Worm (Caenorhabditis elegans) whole organism, mixed stage, embryonic: ENCODE data around the gene F47B7.5.

ENCODE experiments used
- M03D4.4 ChIP-seq: sonication (generic microtip); optimal IDR thresholded peaks from 2 replicates; lab custom pipeline; 2017; ENCODE audit warnings: mild to moderate bottlenecking, missing genetic modification characterization, missing compliant biosample characterization
- bed-3 ChIP-seq: fragments of 200-800 bp; sonication (Bioruptor generic); optimal IDR thresholded peaks from 3 replicates; lab custom pipeline; 2018; ENCODE audit warnings: mild to moderate bottlenecking, missing genetic modification characterization, moderate library complexity, missing compliant biosample characterization
- blmp-1 ChIP-seq: fragments of 150-350 bp; optimal IDR thresholded peaks from 2 replicates; lab custom pipeline; 2014; ENCODE audit warnings: missing biosample characterization, missing genetic modification characterization
- ceh-39 ChIP-seq: fragments of 150-350 bp; optimal IDR thresholded peaks from 2 replicates; lab custom pipeline; 2014; ENCODE audit warnings: missing biosample characterization, missing genetic modification characterization
- ceh-43 ChIP-seq: fragments of 200-800 bp; sonication (Bioruptor generic); optimal IDR thresholded peaks from 2 replicates; lab custom pipeline; 2018; ENCODE audit warnings: mild to moderate bottlenecking, missing genetic modification characterization, moderate library complexity, missing compliant biosample characterization
- ceh-83 ChIP-seq: fragments of 200-800 bp; sonication (Bioruptor generic); optimal IDR thresholded peaks from 2 replicates; lab custom pipeline; 2018; ENCODE audit warnings: mild to moderate bottlenecking, missing genetic modification characterization, missing compliant biosample characterization
- ces-1 ChIP-seq: fragments of 150-350 bp; optimal IDR thresholded peaks from 2 replicates; lab custom pipeline; 2014; ENCODE audit warnings: missing biosample characterization, missing genetic modification reagents, missing genetic modification characterization
- cnd-1 ChIP-seq: fragments of 200-800 bp; sonication (Bioruptor generic); optimal IDR thresholded peaks from 2 replicates; lab custom pipeline; 2018; ENCODE audit warnings: mild to moderate bottlenecking, missing genetic modification characterization, missing compliant biosample characterization
- drap-1 ChIP-seq: fragments of 200-800 bp; sonication (Bioruptor generic); optimal IDR thresholded peaks from 3 replicates; lab custom pipeline; 2018; ENCODE audit warnings: mild to moderate bottlenecking, missing genetic modification characterization, missing compliant biosample characterization
- elt-1 ChIP-seq: sonication (generic microtip); optimal IDR thresholded peaks from 2 replicates; lab custom pipeline; 2017; ENCODE audit warnings: missing genetic modification characterization, mild to moderate bottlenecking, missing compliant biosample characterization, antibody characterized with exemption, moderate library complexity, borderline replicate concordance; ENCODE audit not compliant: insufficient read depth
- elt-3 ChIP-seq: fragments of 150-350 bp; optimal IDR thresholded peaks from 2 replicates; lab custom pipeline; 2014; ENCODE audit warnings: missing biosample characterization, missing genetic modification characterization
- flh-1 ChIP-seq: fragments of 200-800 bp; sonication (Bioruptor generic); optimal IDR thresholded peaks from 2 replicates; lab custom pipeline; 2018; ENCODE audit warnings: mild to moderate bottlenecking, missing genetic modification characterization, moderate library complexity, missing compliant biosample characterization
- ham-2 ChIP-seq: fragments of 200-800 bp; sonication (Bioruptor generic); optimal IDR thresholded peaks from 2 replicates; lab custom pipeline; 2018; ENCODE audit warnings: mild to moderate bottlenecking, missing genetic modification characterization, missing compliant biosample characterization
- hlh-1 ChIP-seq: fragments of 150-350 bp; optimal IDR thresholded peaks from 2 replicates; lab custom pipeline; 2014; ENCODE audit warnings: missing biosample characterization, missing genetic modification reagents, missing genetic modification characterization
- lin-13 ChIP-seq: fragments of 150-350 bp; optimal IDR thresholded peaks from 2 replicates; lab custom pipeline; 2014; ENCODE audit warnings: missing biosample characterization, missing genetic modification characterization
- lin-32 ChIP-seq: fragments of 200-800 bp; sonication (Bioruptor generic); optimal IDR thresholded peaks from 2 replicates; lab custom pipeline; 2018; ENCODE audit warnings: mild to moderate bottlenecking, missing genetic modification characterization, missing compliant biosample characterization
- mab-5 ChIP-seq: fragments of 150-350 bp; optimal IDR thresholded peaks from 2 replicates; lab custom pipeline; 2014; ENCODE audit warnings: missing biosample characterization, missing genetic modification characterization
- mls-2 ChIP-seq: sonication (generic microtip); optimal IDR thresholded peaks from 2 replicates; lab custom pipeline; 2016; ENCODE audit warnings: mild to moderate bottlenecking, missing genetic modification characterization, moderate library complexity, missing compliant biosample characterization
- nhr-12 ChIP-seq: fragments of 150-350 bp; optimal IDR thresholded peaks from 2 replicates; lab custom pipeline; 2014; ENCODE audit warnings: missing biosample characterization, missing genetic modification characterization
- nhr-2 ChIP-seq: fragments of 150-350 bp; optimal IDR thresholded peaks from 2 replicates; lab custom pipeline; 2014; ENCODE audit warnings: missing biosample characterization, missing genetic modification characterization
- nhr-237 ChIP-seq: fragments of 150-350 bp; optimal IDR thresholded peaks from 2 replicates; lab custom pipeline; 2014; ENCODE audit warnings: missing biosample characterization, missing genetic modification characterization
- nhr-28 ChIP-seq: fragments of 150-350 bp; optimal IDR thresholded peaks from 2 replicates; lab custom pipeline; 2014; ENCODE audit warnings: missing biosample characterization, missing genetic modification characterization
- nhr-76 ChIP-seq: sonication (generic microtip); optimal IDR thresholded peaks from 2 replicates; lab custom pipeline; 2017; ENCODE audit warnings: missing biosample characterization, missing genetic modification characterization
- pha-4 ChIP-seq: fragments of 150-350 bp; optimal IDR thresholded peaks from 2 replicates; lab custom pipeline; 2018; ENCODE audit warnings: missing biosample characterization, missing genetic modification reagents, missing genetic modification characterization
- sem-2 ChIP-seq: fragments of 200-800 bp; sonication (Bioruptor generic); optimal IDR thresholded peaks from 2 replicates; lab custom pipeline; 2018; ENCODE audit warnings: mild to moderate bottlenecking, missing genetic modification characterization, missing compliant biosample characterization
- snpc-4 ChIP-seq: fragments of 150-350 bp; optimal IDR thresholded peaks from 2 replicates; lab custom pipeline; 2014; ENCODE audit warnings: missing biosample characterization, missing genetic modification characterization
- sptf-1 ChIP-seq: sonication (generic microtip); optimal IDR thresholded peaks from 2 replicates; lab custom pipeline; 2017; ENCODE audit warnings: mild to moderate bottlenecking, missing genetic modification characterization, moderate library complexity, missing compliant biosample characterization
- tbx-8 ChIP-seq: fragments of 200-800 bp; sonication (Bioruptor generic); optimal IDR thresholded peaks from 2 replicates; lab custom pipeline; 2018; ENCODE audit warnings: mild to moderate bottlenecking, missing genetic modification characterization, moderate library complexity, missing compliant biosample characterization
- unc-120 ChIP-seq: sonication (generic microtip); optimal IDR thresholded peaks from 2 replicates; lab custom pipeline; 2017; ENCODE audit warnings: missing genetic modification characterization, missing compliant biosample characterization; ENCODE audit not compliant: poor library complexity, severe bottlenecking
- unc-39 ChIP-seq: fragments of 150-350 bp; optimal IDR thresholded peaks from 2 replicates; lab custom pipeline; 2014; ENCODE audit warnings: missing biosample characterization, missing genetic modification characterization
- unc-62 ChIP-seq: fragments of 150-350 bp; optimal IDR thresholded peaks from 2 replicates; lab custom pipeline; 2014; ENCODE audit warnings: missing biosample characterization, missing genetic modification reagents, missing genetic modification characterization
- zip-8 ChIP-seq: fragments of 150-350 bp; optimal IDR thresholded peaks from 2 replicates; lab custom pipeline; 2014; ENCODE audit warnings: missing biosample characterization, missing genetic modification characterization
- ztf-11 ChIP-seq: fragments of 150-350 bp; optimal IDR thresholded peaks from 2 replicates; lab custom pipeline; 2014; ENCODE audit warnings: missing biosample characterization, missing genetic modification characterization

Gene F47B7.5

ce11 chrX:3768717-3769116 is at the start of gene F47B7.5:
F47B7.5 (minus strand) TSS chrX:3768817.
- no peak for TF ChIP-seq nhr-237 (tag; lab: Kevin White, UChicago)
- no peak for TF ChIP-seq lin-32 (GFP tag; lab: Kevin White, UChicago)
- TF ChIP-seq ceh-39 = no peak
- TF ChIP-seq blmp-1 (tag; lab: Kevin White, UChicago) = no peak
- no peak for TF ChIP-seq drap-1 (GFP tag; lab: Kevin White, UChicago)
- TF ChIP-seq ztf-11 (tag; lab: Kevin White, UChicago) = no peak
- TF ChIP-seq mab-5 (tag; lab: Kevin White, UChicago) = no peak
- no peak for TF ChIP-seq zip-8
- no peak for TF ChIP-seq unc-120 (tag; lab: Kevin White, UChicago)

ce11 chrX:3814827-3815226 is 46.2 kb upstream of the F47B7.5 start:
- TF ChIP-seq unc-62 (GFP tag; lab: Kevin White, UChicago) (no peak), nhr-2 (tag; lab: Kevin White, UChicago) (no peak), hlh-1 (tag; lab: Kevin White, UChicago) (no peak), nhr-76 (no peak), elt-3 (tag; lab: Kevin White, UChicago) (no peak), blmp-1 (tag; lab: Kevin White, UChicago) (no peak), drap-1 (GFP tag; lab: Kevin White, UChicago) (no peak), sptf-1 (tag; lab: Kevin White, UChicago) (no peak), M03D4.4 (tag; lab: Kevin White, UChicago) (no peak), elt-1 (no peak), nhr-28 (tag; lab: Kevin White, UChicago) (no peak), ham-2 (GFP tag; lab: Kevin White, UChicago) (no peak), lin-32 (GFP tag; lab: Kevin White, UChicago) (no peak), ceh-43 (no peak), ztf-11 (tag; lab: Kevin White, UChicago) (no peak), flh-1 (no peak), bed-3 (GFP tag; lab: Kevin White, UChicago) (no peak), ceh-39 (no peak), cnd-1 (no peak)

- TF ChIP-seq sptf-1 (tag; lab: Kevin White, UChicago) (no peak), nhr-76 (no peak), ceh-83 (GFP tag; lab: Kevin White, UChicago) (no peak), zip-8 (no peak), lin-32 (GFP tag; lab: Kevin White, UChicago) (no peak), elt-3 (tag; lab: Kevin White, UChicago) (no peak), mls-2 (tag; lab: Kevin White, UChicago) (no peak), sem-2 (GFP tag; lab: Kevin White, UChicago) (no peak), ham-2 (GFP tag; lab: Kevin White, UChicago) (no peak), unc-120 (tag; lab: Kevin White, UChicago) (no peak), flh-1 (no peak), ceh-39 (no peak), unc-39 (tag; lab: Kevin White, UChicago) (no peak), elt-1 (no peak), blmp-1 (tag; lab: Kevin White, UChicago) (no peak), lin-13 (tag; lab: Kevin White, UChicago) (no peak)
Measured at ce11 chrX:3807166-3807565, 38.5 kb upstream of the F47B7.5 start, which contains the start of gene F35A5.1. F35A5.1 (plus strand) TSS chrX:3807466.

- TF ChIP-seq nhr-12 (tag; lab: Kevin White, UChicago) (no peak), snpc-4 (tag; lab: Kevin White, UChicago) (no peak), ceh-39 (no peak), sem-2 (GFP tag; lab: Kevin White, UChicago) (no peak), blmp-1 (tag; lab: Kevin White, UChicago) (no peak), mls-2 (tag; lab: Kevin White, UChicago) (no peak), ham-2 (GFP tag; lab: Kevin White, UChicago) (no peak), unc-120 (tag; lab: Kevin White, UChicago) (no peak), elt-1 (no peak), hlh-1 (tag; lab: Kevin White, UChicago) (no peak), sptf-1 (tag; lab: Kevin White, UChicago) (no peak), tbx-8 (no peak), lin-32 (GFP tag; lab: Kevin White, UChicago) (no peak), pha-4 (tag; lab: Kevin White, UChicago) (no peak), nhr-76 (no peak), ceh-43 (no peak), elt-3 (tag; lab: Kevin White, UChicago) (no peak), ztf-11 (tag; lab: Kevin White, UChicago) (no peak), ces-1 (GFP tag; lab: Kevin White, UChicago) (no peak), unc-39 (tag; lab: Kevin White, UChicago) (no peak)
- TF ChIP-seq, all 35 proteins: peak for 0
Measured at ce11 chrX:3804837-3805236, 36.2 kb upstream of the F47B7.5 start, which contains the start of gene F35A5.2. F35A5.2 (plus strand) TSS chrX:3805137.
